Fruit fly (Drosophila melanogaster) whole organism, embryonic: ENCODE measurements around the gene CG31551.
A peak's percentile ranks its signal among the peaks of the same experiment; 100 is the strongest.

Experiments used
- CG10209 ChIP-seq: fragments of 200-800 bp; sonication (Bioruptor generic); optimal IDR thresholded peaks from 3 replicates; lab custom pipeline; 2017; ENCODE audit warnings: missing biosample characterization, mild to moderate bottlenecking, missing genetic modification characterization, missing genetic modification reagents
- CG10267 ChIP-seq: fragments of 200-800 bp; sonication (Bioruptor generic); optimal IDR thresholded peaks from 2 replicates; lab custom pipeline; 2018; ENCODE audit warnings: missing biosample characterization, mild to moderate bottlenecking, missing genetic modification characterization, moderate library complexity
- CG10431 ChIP-seq: fragments of 200-800 bp; sonication (Bioruptor generic); optimal IDR thresholded peaks from 3 replicates; lab custom pipeline; 2018; ENCODE audit warnings: missing biosample characterization, mild to moderate bottlenecking, missing genetic modification characterization
- CG10959 ChIP-seq: fragments of 200-800 bp; sonication (Bioruptor generic); IDR thresholded peaks from 2 replicates; pipeline ENCODE4 v1.3.6; 2022; ENCODE audit warnings: missing biosample characterization, missing genetic modification characterization
- CG13424 ChIP-seq: fragments of 200-800 bp; sonication (Bioruptor generic); optimal IDR thresholded peaks from 2 replicates; lab custom pipeline; 2019; ENCODE audit warnings: missing biosample characterization, mild to moderate bottlenecking, missing genetic modification characterization, moderate library complexity
- CG15479 ChIP-seq: fragments of 200-800 bp; sonication (Bioruptor generic); optimal IDR thresholded peaks from 3 replicates; lab custom pipeline; 2019; ENCODE audit warnings: missing biosample characterization, mild to moderate bottlenecking, missing genetic modification characterization, moderate library complexity
- CG1603 ChIP-seq: fragments of 200-800 bp; sonication (Bioruptor generic); optimal IDR thresholded peaks from 2 replicates; lab custom pipeline; 2019; ENCODE audit warnings: missing biosample characterization, mild to moderate bottlenecking, missing genetic modification characterization, moderate library complexity
- CG1647 ChIP-seq: fragments of 200-800 bp; sonication (Bioruptor generic); optimal IDR thresholded peaks from 3 replicates; lab custom pipeline; 2016; ENCODE audit warnings: missing biosample characterization, missing genetic modification characterization
- CG17385 ChIP-seq: fragments of 200-800 bp; sonication (Bioruptor generic); optimal IDR thresholded peaks from 3 replicates; lab custom pipeline; 2018; ENCODE audit warnings: missing biosample characterization, mild to moderate bottlenecking, missing genetic modification characterization
- CG18619 ChIP-seq: fragments of 200-800 bp; sonication (Bioruptor generic); optimal IDR thresholded peaks from 3 replicates; lab custom pipeline; 2017; ENCODE audit warnings: missing biosample characterization, mild to moderate bottlenecking, missing genetic modification characterization
- CG2875 ChIP-seq: fragments of 200-800 bp; sonication (Bioruptor generic); optimal IDR thresholded peaks from 2 replicates; lab custom pipeline; 2017; ENCODE audit warnings: missing biosample characterization, mild to moderate bottlenecking, missing genetic modification characterization, missing genetic modification reagents
- CG3163 ChIP-seq: fragments of 200-800 bp; sonication (Bioruptor generic); optimal IDR thresholded peaks from 3 replicates; lab custom pipeline; 2016; ENCODE audit warnings: missing biosample characterization, missing genetic modification characterization
- CG4328 ChIP-seq: fragments of 200-800 bp; sonication (Bioruptor generic); optimal IDR thresholded peaks from 3 replicates; lab custom pipeline; 2017; ENCODE audit warnings: missing biosample characterization, missing genetic modification reagents, missing genetic modification characterization
- CG4617 ChIP-seq: fragments of 200-800 bp; sonication (Bioruptor generic); optimal IDR thresholded peaks from 3 replicates; lab custom pipeline; 2016; ENCODE audit warnings: missing biosample characterization, missing genetic modification characterization, borderline replicate concordance
- CG4730 ChIP-seq: fragments of 200-800 bp; sonication (Bioruptor generic); IDR thresholded peaks from 2 replicates; pipeline ENCODE4 v1.3.6; 2022; ENCODE audit warnings: missing biosample characterization, missing genetic modification characterization
- CG6791 ChIP-seq: fragments of 200-800 bp; sonication (Bioruptor generic); IDR thresholded peaks from 3 replicates; pipeline ENCODE4 v1.3.6; 2022; ENCODE audit warnings: missing biosample characterization, missing genetic modification characterization; ENCODE audit not compliant: partially characterized antibody
- CG7786 ChIP-seq: fragments of 200-800 bp; sonication (Bioruptor generic); optimal IDR thresholded peaks from 2 replicates; lab custom pipeline; 2016; ENCODE audit warnings: missing biosample characterization, missing genetic modification characterization
- CG7963 ChIP-seq: fragments of 200-800 bp; sonication (Bioruptor generic); IDR thresholded peaks from 3 replicates; pipeline ENCODE4 v1.3.6; 2022; ENCODE audit warnings: missing biosample characterization, missing genetic modification characterization; ENCODE audit not compliant: partially characterized antibody
- CG9609 ChIP-seq: fragments of 200-800 bp; sonication (Bioruptor generic); optimal IDR thresholded peaks from 3 replicates; lab custom pipeline; 2016; ENCODE audit warnings: missing biosample characterization, missing genetic modification characterization
- Elba2 ChIP-seq: fragments of 200-800 bp; sonication (Bioruptor generic); optimal IDR thresholded peaks from 3 replicates; lab custom pipeline; 2016; ENCODE audit warnings: missing biosample characterization, missing genetic modification characterization
- Hsf ChIP-seq: fragments of 200-800 bp; sonication (Bioruptor generic); optimal IDR thresholded peaks from 3 replicates; lab custom pipeline; 2016; ENCODE audit warnings: missing biosample characterization, missing genetic modification characterization
- MESR4 ChIP-seq: fragments of 200-800 bp; sonication (Bioruptor generic); optimal IDR thresholded peaks from 2 replicates; lab custom pipeline; 2018; ENCODE audit warnings: missing biosample characterization, mild to moderate bottlenecking, missing genetic modification characterization, moderate library complexity
- NfI ChIP-seq: fragments of 200-800 bp; sonication (Bioruptor generic); optimal IDR thresholded peaks from 3 replicates; lab custom pipeline; 2018; ENCODE audit warnings: missing biosample characterization, mild to moderate bottlenecking, missing genetic modification characterization, moderate library complexity
- Ravus ChIP-seq: fragments of 200-800 bp; sonication (Bioruptor generic); IDR thresholded peaks from 2 replicates; pipeline ENCODE4 v1.3.6; 2022; ENCODE audit warnings: missing biosample characterization, missing genetic modification characterization
- Side ChIP-seq: fragments of 200-800 bp; sonication (Bioruptor generic); optimal IDR thresholded peaks from 2 replicates; lab custom pipeline; 2016; ENCODE audit warnings: missing biosample characterization, missing genetic modification characterization
- Trl ChIP-seq, 3 experiments: fragments of >200 bp in 2 of 3; fragments of 200-800 bp in 1 of 3; sonication (Bioruptor generic) in 1 of 3; optimal IDR thresholded peaks; 2 replicates in 1 of 3; 3 replicates in 2 of 3; lab custom pipeline; 2016 to 2017; ENCODE audit warnings: missing biosample characterization in 1 of 3, missing genetic modification characterization in 1 of 3
- amos ChIP-seq: fragments of 200-800 bp; sonication (Bioruptor generic); IDR thresholded peaks from 2 replicates; pipeline ENCODE4 v1.3.6; 2022; ENCODE audit warnings: missing biosample characterization, missing genetic modification characterization; ENCODE audit not compliant: partially characterized antibody
- ap ChIP-seq: fragments of 200-800 bp; sonication (Bioruptor generic); IDR thresholded peaks from 2 replicates; pipeline ENCODE4 v1.3.6; 2022; ENCODE audit warnings: missing biosample characterization, missing genetic modification characterization
- btn ChIP-seq: fragments of 200-800 bp; sonication (Bioruptor generic); optimal IDR thresholded peaks from 2 replicates; lab custom pipeline; 2016; ENCODE audit warnings: missing biosample characterization, missing genetic modification characterization
- cas ChIP-seq: fragments of 200-800 bp; sonication (Bioruptor generic); IDR thresholded peaks from 2 replicates; pipeline ENCODE4 v1.3.6; 2022; ENCODE audit warnings: missing biosample characterization, missing genetic modification characterization
- chif ChIP-seq, 2 experiments: fragments of 200-800 bp; sonication (Bioruptor generic); optimal IDR thresholded peaks; 3 replicates each; lab custom pipeline; 2016; ENCODE audit warnings: missing biosample characterization in 2 of 2, missing genetic modification characterization in 2 of 2
- corto ChIP-seq: fragments of 200-800 bp; sonication (Bioruptor generic); optimal IDR thresholded peaks from 2 replicates; lab custom pipeline; 2016; ENCODE audit warnings: missing biosample characterization, mild to moderate bottlenecking, missing genetic modification characterization, moderate library complexity
- disco-r ChIP-seq: fragments of 200-800 bp; sonication (Bioruptor generic); optimal IDR thresholded peaks from 2 replicates; lab custom pipeline; 2016; ENCODE audit warnings: missing biosample characterization, missing genetic modification characterization
- ftz-f1 ChIP-seq: fragments of 200-800 bp; sonication (Bioruptor generic); optimal IDR thresholded peaks from 2 replicates; lab custom pipeline; 2016; ENCODE audit warnings: missing biosample characterization, missing genetic modification characterization
- gcm ChIP-seq: fragments of 200-800 bp; sonication (Bioruptor generic); optimal IDR thresholded peaks from 2 replicates; lab custom pipeline; 2019; ENCODE audit warnings: missing biosample characterization, mild to moderate bottlenecking, missing genetic modification characterization, moderate library complexity
- gcm2 ChIP-seq: fragments of 200-800 bp; sonication (Bioruptor generic); optimal IDR thresholded peaks from 2 replicates; lab custom pipeline; 2016; ENCODE audit warnings: missing biosample characterization, missing genetic modification characterization
- gem ChIP-seq: fragments of 200-800 bp; sonication (Bioruptor generic); optimal IDR thresholded peaks from 2 replicates; lab custom pipeline; 2019; ENCODE audit warnings: missing biosample characterization, mild to moderate bottlenecking, missing genetic modification characterization, moderate library complexity
- gsb ChIP-seq: fragments of 200-800 bp; sonication (Bioruptor generic); IDR thresholded peaks from 2 replicates; pipeline ENCODE4 v1.3.6; 2022; ENCODE audit warnings: missing biosample characterization, missing genetic modification characterization
- hkb ChIP-seq, 2 experiments: fragments of 200-800 bp in 1 of 2; fragments of >200 bp in 1 of 2; sonication (Bioruptor generic) in 1 of 2; IDR thresholded peaks in 1 of 2; optimal IDR thresholded peaks in 1 of 2; 2 replicates each; pipeline versions ENCODE4 v1.3.6 to Lab custom; 2017 to 2022; ENCODE audit warnings: missing biosample characterization in 1 of 2, missing genetic modification characterization in 1 of 2
- klu ChIP-seq: fragments of 200-800 bp; sonication (Bioruptor generic); IDR thresholded peaks from 2 replicates; pipeline ENCODE4 v1.3.6; 2022; ENCODE audit warnings: missing biosample characterization, missing genetic modification characterization
- lilli ChIP-seq: fragments of 200-800 bp; sonication (Bioruptor generic); optimal IDR thresholded peaks from 3 replicates; lab custom pipeline; 2016; ENCODE audit warnings: missing biosample characterization, missing genetic modification characterization
- luna ChIP-seq: fragments of 200-800 bp; sonication (Bioruptor generic); optimal IDR thresholded peaks from 2 replicates; lab custom pipeline; 2016; ENCODE audit warnings: missing biosample characterization, missing genetic modification characterization
- otp ChIP-seq: fragments of 200-800 bp; sonication (Bioruptor generic); IDR thresholded peaks from 3 replicates; pipeline ENCODE4, ENCODE4 v1.3.6; 2022; ENCODE audit warnings: missing biosample characterization, missing genetic modification characterization
- peb ChIP-seq: fragments of 200-800 bp; sonication (Bioruptor generic); IDR thresholded peaks from 2 replicates; pipeline ENCODE4 v1.3.6; 2022; ENCODE audit warnings: missing biosample characterization, missing genetic modification characterization
- pnt ChIP-seq: fragments of 200-800 bp; sonication (Bioruptor generic); optimal IDR thresholded peaks from 3 replicates; lab custom pipeline; 2016; ENCODE audit warnings: missing biosample characterization, missing genetic modification characterization
- rib ChIP-seq: fragments of 200-800 bp; sonication (Bioruptor generic); IDR thresholded peaks from 2 replicates; pipeline ENCODE4 v1.3.6; 2022; ENCODE audit warnings: missing biosample characterization, missing genetic modification characterization
- sisA ChIP-seq: fragments of 200-800 bp; sonication (Bioruptor generic); IDR thresholded peaks from 2 replicates; pipeline ENCODE4 v1.3.6; 2022; ENCODE audit warnings: missing biosample characterization, missing genetic modification characterization
- ssp ChIP-seq: fragments of 200-800 bp; sonication (Bioruptor generic); IDR thresholded peaks from 2 replicates; pipeline ENCODE4 v1.3.6; 2022; ENCODE audit warnings: missing biosample characterization, missing genetic modification characterization
- wdn ChIP-seq: fragments of 200-800 bp; sonication (Bioruptor generic); IDR thresholded peaks from 2 replicates; pipeline ENCODE4 v1.3.6; 2022; ENCODE audit warnings: missing biosample characterization, missing genetic modification characterization

The CG31551 gene

dm6 chr3R:5654692-5655181, 27.1 kb downstream of the CG31551 start, which contains the start of the genes elm and MED27 (continued):
- TF ChIP-seq Elba2 (GFP tag; lab: Kevin White, UChicago): peak; percentile 79
- TF ChIP-seq disco-r (GFP tag; lab: Kevin White, UChicago): peak; percentile 79
- peak; percentile 90 for TF ChIP-seq NfI (GFP tag; lab: Kevin White, UChicago)
- peak; percentile 97 for TF ChIP-seq sisA (GFP tag; lab: Robert Waterston, UW)
- peak; percentile 92 for TF ChIP-seq wdn
- peak; percentile 22 for TF ChIP-seq CG15479 (GFP tag; lab: Kevin White, UChicago)
- peak; percentile 27 for TF ChIP-seq luna (GFP tag; lab: Kevin White, UChicago)
- peak; percentile 91 for TF ChIP-seq CG7786 (GFP tag; lab: Kevin White, UChicago)
- peak; percentile 86 for TF ChIP-seq cas (GFP tag; lab: Robert Waterston, UW)
- peak; percentile 79 for TF ChIP-seq gsb (GFP tag; lab: Robert Waterston, UW)
- TF ChIP-seq Trl (optimal IDR thresholded peaks at IDR 0.05; lab: Kevin White, UChicago): no peak
- TF ChIP-seq Trl (GFP tag; optimal IDR thresholded peaks at IDR 0.05; lab: Kevin White, UChicago): peak; percentile 93
- TF ChIP-seq btn (GFP tag; lab: Kevin White, UChicago): peak; percentile 71
- peak; percentile 91 for TF ChIP-seq rib (GFP tag; lab: Robert Waterston, UW)
- TF ChIP-seq CG1603 (tag; lab: Kevin White, UChicago): peak; percentile 63
- TF ChIP-seq lilli (GFP tag; lab: Kevin White, UChicago): peak; percentile 98
- TF ChIP-seq Hsf (GFP tag; lab: Kevin White, UChicago): peak; percentile 97
- peak; percentile 86 for TF ChIP-seq otp (GFP tag; lab: Robert Waterston, UW)
- TF ChIP-seq gem: peak; percentile 96
- peak; percentile 95 for TF ChIP-seq CG13424 (tag; lab: Kevin White, UChicago)
- TF ChIP-seq klu (GFP tag; lab: Robert Waterston, UW): peak; percentile 94
- peak; percentile 83 for TF ChIP-seq ap (GFP tag; lab: Robert Waterston, UW)
- TF ChIP-seq corto: peak; percentile 84
- peak; percentile 91 for TF ChIP-seq amos
- peak; percentile 81 for TF ChIP-seq CG2875 (GFP tag; lab: Kevin White, UChicago)
- peak; percentile 86 for TF ChIP-seq CG10959 (GFP tag; lab: Robert Waterston, UW)
- TF ChIP-seq hkb (optimal IDR thresholded peaks at IDR 0.05; lab: Kevin White, UChicago): peak; percentile 87
- TF ChIP-seq hkb (GFP tag; IDR thresholded peaks at IDR 0.05; lab: Robert Waterston, UW): peak; percentile 86
- TF ChIP-seq peb: peak; percentile 85
- peak; percentile 71 for TF ChIP-seq Ravus (GFP tag; lab: Robert Waterston, UW)
- TF ChIP-seq CG10431: peak; percentile 55
- TF ChIP-seq CG4328 (GFP tag; lab: Kevin White, UChicago): peak; percentile 81
- TF ChIP-seq CG18619 (GFP tag; lab: Kevin White, UChicago): peak; percentile 86
- TF ChIP-seq CG9609: peak; percentile 91
- peak; percentile 96 for TF ChIP-seq MESR4 (GFP tag; lab: Kevin White, UChicago)
- peak; percentile 92 for TF ChIP-seq pnt
- peak; percentile 89 for TF ChIP-seq CG1647 (GFP tag; lab: Kevin White, UChicago)
- peak; percentile 89 for TF ChIP-seq Side (GFP tag; lab: Kevin White, UChicago)
- peak; percentile 87 for TF ChIP-seq CG10267 (tag; lab: Kevin White, UChicago)
- peak; percentile 80 for TF ChIP-seq CG17385
- peak; percentile 58; the same call in 1 of the 3 replicates for TF ChIP-seq CG7963 (GFP tag; lab: Robert Waterston, UW)
- TF ChIP-seq CG3163 (GFP tag; lab: Kevin White, UChicago): peak; percentile 70
- peak; percentile 90 for TF ChIP-seq CG10209 (GFP tag; lab: Kevin White, UChicago)
- TF ChIP-seq CG6791: peak; percentile 85
- peak; percentile 73 for TF ChIP-seq gcm (GFP tag; lab: Kevin White, UChicago)
- TF ChIP-seq gcm2: peak; percentile 77
- peak; percentile 91 for TF ChIP-seq ssp (GFP tag; lab: Robert Waterston, UW)
- peak; percentile 92 for TF ChIP-seq CG4730 (GFP tag; lab: Robert Waterston, UW)
- peak; percentile 85 for TF ChIP-seq ftz-f1 (GFP tag; lab: Kevin White, UChicago)
- peak; percentile 91 for TF ChIP-seq CG4617 (GFP tag; lab: Kevin White, UChicago)
- peak; percentile 92 to 95 for TF ChIP-seq chif (GFP tag; optimal IDR thresholded peaks at IDR 0.05; lab: Kevin White, UChicago)
